Worm (Caenorhabditis elegans) whole organism, L4/young adult: Measurements from ENCODE around the gene Y55B1BR.6.

Experiments used
- W03F9.2 ChIP-seq: fragments of 150-350 bp; optimal IDR thresholded peaks from 2 replicates; lab custom pipeline; 2014; ENCODE audit warnings: missing biosample characterization, missing genetic modification characterization
- dao-5 ChIP-seq: sonication (generic microtip); optimal IDR thresholded peaks from 2 replicates; lab custom pipeline; 2016; ENCODE audit warnings: missing genotype, missing genetic modification characterization, moderate library complexity, missing compliant biosample characterization
- him-1 ChIP-seq: sonication (generic microtip); optimal IDR thresholded peaks from 2 replicates; lab custom pipeline; 2016; ENCODE audit warnings: missing genotype, missing genetic modification reagents, missing genetic modification characterization, missing compliant biosample characterization

DNA sequence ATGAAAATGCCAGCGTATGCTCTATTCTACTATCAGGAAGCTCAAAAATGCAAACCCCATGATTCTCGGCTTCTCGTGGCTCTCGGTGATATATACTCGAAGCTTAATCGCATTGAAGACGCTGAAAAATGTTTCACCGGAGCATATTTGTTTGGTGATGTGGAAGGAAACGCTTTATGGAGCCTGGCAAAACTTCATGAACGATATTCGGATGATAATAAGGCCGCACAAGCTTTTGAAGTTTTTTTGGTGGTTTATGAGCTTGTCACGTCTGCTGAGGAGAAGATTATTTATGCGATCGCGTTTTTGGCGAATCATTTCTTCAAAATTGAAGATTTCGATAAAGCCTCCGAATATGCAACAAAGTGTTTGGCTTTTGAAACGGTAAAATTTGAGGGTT is 17.6 kb upstream of the Y55B1BR.6 start:
- TF ChIP-seq dao-5 (tag; lab: Kevin White, UChicago) = no peak
- TF ChIP-seq W03F9.2 = no peak
- TF ChIP-seq him-1 (tag; lab: Kevin White, UChicago) = no peak
